Worm (Caenorhabditis elegans) whole organism, dauer: ENCODE results near the gene W09G12.6.
"Not testable (repeated sequence)": the region's sequence is repeated elsewhere in the genome, so short reads cannot be mapped to it uniquely, and the experiment has no call there.

ENCODE experiments used
- unc-62 ChIP-seq: sonication (generic microtip); optimal IDR thresholded peaks from 2 replicates; lab custom pipeline; 2017; ENCODE audit warnings: missing biosample characterization, missing genetic modification reagents, missing genetic modification characterization

The W09G12.6 gene

ce11 chrIV:1231589-1231988, at the start of gene W09G12.6:
Gene W09G12.6 (plus strand): TSS chrIV:1231889.
- TF ChIP-seq unc-62 = no peak

DNA sequence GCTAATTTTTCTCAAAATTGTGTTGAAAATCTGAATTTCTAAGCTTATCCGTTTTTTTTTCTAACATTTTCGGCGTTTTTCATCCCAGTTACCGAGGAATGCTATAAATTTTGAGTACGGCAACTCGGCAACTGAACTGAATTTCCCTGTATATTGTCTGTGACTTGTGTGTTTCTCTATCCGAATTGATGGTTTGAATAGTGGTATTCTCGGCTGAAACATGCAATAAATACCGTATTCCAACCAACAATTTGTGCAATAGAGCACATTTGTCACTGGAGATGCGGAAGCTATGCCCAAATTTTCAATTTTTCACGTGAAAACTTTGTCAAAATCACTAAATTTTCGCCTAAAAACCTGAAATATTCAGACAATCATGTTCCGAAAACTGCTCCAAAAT, 49.4 kb upstream of the W09G12.6 start, which contains the start of gene rmif-2:
TSS of gene rmif-2 (plus strand) at position 301 of the 400 bp plus-strand sequence.
- TF ChIP-seq unc-62 = not testable (repeated sequence)

DNA sequence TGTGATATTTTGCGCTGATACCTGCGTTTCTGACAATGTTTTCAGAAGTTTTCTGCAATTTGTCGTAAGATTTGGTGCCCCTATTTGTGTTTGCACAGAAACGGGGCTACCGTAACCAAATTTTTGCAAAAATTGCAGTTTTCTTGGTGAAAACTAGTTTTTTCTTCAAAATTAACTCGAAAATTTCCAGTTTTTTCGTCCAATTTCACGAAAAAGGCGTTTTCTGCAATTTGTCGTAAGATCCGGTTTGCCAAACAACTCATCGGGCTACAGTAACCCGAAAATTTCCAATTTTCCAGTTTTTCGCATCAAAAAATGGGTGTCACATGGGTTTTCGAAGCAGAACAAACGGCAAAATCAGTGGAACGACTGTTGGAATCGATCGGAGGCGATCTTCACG, 44.2 kb upstream of the W09G12.6 start, which contains the start of gene mdt-20:
TSS of gene mdt-20 (plus strand) at position 301 of the 400 bp plus-strand sequence.
- not testable (repeated sequence) for TF ChIP-seq unc-62

ce11 chrIV:1192765-1193164, 38.9 kb upstream of the W09G12.6 start, which contains the start of gene spl-3:
Gene spl-3 (plus strand): TSS chrIV:1193065.
- TF ChIP-seq unc-62 = no peak

DNA sequence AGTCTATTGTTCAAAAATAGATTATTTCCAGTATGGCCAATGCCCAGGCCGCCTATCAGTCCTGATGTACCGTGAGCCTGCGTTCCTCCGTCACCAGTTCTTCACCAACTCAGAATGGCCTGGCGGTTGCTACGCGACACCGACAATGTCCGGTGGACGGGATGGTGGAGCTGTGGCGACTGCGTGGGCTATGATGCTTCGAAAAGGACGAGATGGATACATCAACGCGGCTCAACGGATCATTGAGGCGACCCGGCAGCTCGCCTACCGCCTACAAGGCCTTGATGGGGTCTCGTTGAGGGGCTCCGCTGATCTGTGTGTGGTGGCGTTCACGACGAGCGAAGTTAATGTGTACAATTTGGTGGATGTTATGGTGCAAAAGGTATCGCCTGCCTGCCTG, 32.2 kb upstream of the W09G12.6 start:
- TF ChIP-seq unc-62 = no peak

ce11 chrIV:1204870-1205269, 26.8 kb upstream of the W09G12.6 start, which contains the start of gene dsl-2:
Gene dsl-2 (minus strand): TSS chrIV:1204970.
- no peak for TF ChIP-seq unc-62

DNA sequence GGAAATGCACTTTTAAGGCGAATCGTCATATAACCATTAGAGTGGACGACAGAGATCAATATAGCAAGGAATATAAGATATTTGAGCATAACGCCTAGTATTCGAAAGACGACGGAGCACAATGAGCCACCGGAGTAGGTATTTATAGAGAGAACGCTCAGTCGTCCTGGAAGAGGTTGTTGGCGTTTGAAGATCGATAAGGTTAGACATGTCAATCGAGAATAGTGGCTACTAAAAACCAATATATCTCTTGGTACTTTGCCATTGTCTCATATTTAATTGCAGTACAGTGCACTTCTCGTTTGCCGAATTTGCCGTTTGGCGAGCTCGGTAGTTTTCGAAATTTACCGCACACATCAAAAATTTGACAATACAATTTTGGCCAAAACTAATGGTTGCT, 23.7 kb upstream of the W09G12.6 start, which contains the start of gene dsl-1:
TSS of gene dsl-1 (minus strand) at position 101 of the 400 bp plus-strand sequence.
- TF ChIP-seq unc-62 = no peak

ce11 chrIV:1209320-1209719, 22.4 kb upstream of the W09G12.6 start:
- no peak for TF ChIP-seq unc-62

- TF ChIP-seq unc-62 = no peak
These were observed 21.9 kb upstream of the W09G12.6 start for ce11 chrIV:1209813-1210212.

- no peak for TF ChIP-seq unc-62
These were observed 19.8 kb upstream of the W09G12.6 start for ce11 chrIV:1211902-1212301.

- TF ChIP-seq unc-62 = no peak
These were observed 19.3 kb upstream of the W09G12.6 start for ce11 chrIV:1212357-1212756.

DNA sequence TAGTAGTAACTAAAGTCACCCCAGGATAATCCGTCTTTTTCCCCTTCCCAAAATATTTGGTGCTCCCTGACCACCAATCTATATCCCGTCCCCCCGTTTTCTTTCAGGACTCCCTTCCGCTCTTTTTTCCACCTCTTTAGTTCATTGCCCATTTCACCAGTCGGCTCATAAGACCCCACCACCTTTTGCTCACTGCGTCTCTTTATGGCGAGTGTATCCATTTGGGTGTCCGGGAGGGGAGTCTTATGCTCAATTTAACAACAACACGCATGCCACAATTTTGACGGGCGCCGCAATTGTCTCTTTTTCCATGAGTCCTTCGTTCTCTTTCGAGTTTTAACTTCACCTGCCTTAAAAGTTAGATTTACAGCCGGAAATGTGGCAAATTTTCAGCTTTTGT, 18.5 kb upstream of the W09G12.6 start:
- TF ChIP-seq unc-62 = no peak

ce11 chrIV:1215536-1215935, 16.2 kb upstream of the W09G12.6 start:
- TF ChIP-seq unc-62 = no peak

DNA sequence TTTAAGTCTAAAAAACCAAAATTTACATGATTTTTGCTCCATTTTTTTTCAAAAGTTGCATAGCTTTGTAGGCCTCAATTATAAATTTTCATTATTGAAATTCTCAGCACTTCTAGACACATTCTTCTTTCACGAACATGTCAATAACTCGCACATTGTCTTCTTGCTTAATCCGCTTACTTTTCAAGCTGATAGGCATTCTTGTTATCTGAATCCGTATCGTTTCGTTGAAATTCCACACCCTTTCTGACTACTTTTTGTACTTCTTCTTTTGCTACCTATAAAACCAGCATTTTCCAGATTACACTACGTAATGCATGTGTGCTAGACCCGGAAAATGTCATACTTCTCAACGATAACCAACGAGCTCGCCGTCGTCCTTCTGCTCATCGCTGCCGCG, 15.4 kb upstream of the W09G12.6 start, which contains the start of gene W09G12.9:
TSS of gene W09G12.9 (plus strand) at position 301 of the 400 bp plus-strand sequence.
- no peak for TF ChIP-seq unc-62

DNA sequence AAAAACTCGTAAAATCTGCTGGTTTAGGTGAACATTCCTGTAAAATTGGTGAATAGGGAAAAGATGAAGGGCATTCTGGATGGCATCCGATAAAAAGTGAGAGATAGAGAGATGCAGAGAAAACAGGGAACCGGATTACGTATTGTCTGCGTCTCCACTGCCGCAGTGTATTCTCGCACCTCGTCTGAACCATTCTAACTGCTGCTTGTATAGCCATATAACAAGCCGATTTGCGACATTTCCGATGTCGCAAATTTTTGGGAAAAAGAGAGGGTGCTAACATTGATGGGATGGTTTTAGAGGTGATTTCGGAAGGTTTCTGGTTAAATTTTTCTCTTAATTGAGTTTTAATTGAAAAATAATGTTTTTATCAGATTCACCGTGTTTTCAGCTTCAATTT, 10.5 kb upstream of the W09G12.6 start, which contains the start of gene W09G12.10:
TSS of gene W09G12.10 (minus strand) at position 121 of the 400 bp plus-strand sequence.
- no peak for TF ChIP-seq unc-62

DNA sequence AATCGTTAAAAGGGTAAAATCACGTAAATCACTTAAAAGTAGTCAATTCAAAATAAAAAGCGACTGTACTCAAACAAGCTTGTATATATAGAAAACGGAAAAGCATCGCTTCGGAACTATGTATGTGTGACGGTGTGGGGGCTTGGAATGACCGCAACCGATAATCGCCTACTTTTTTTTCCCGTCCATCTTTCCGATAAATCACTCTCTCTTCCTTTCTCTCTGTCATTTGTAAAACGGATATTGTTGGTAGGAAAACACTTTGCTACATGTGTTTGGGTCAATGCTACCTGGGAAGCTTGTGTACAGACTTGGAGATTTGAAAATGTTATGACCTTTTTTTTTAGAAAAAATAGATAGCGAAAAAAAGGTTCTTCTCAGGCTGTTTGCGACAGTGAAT, 6.9 kb upstream of the W09G12.6 start:
- TF ChIP-seq unc-62 = no peak

ce11 chrIV:1225596-1226232, 6.0 kb upstream of the W09G12.6 start, which contains the start of gene W09G12.8:
Gene W09G12.8 (plus strand): TSS chrIV:1226182.
- TF ChIP-seq unc-62 = no peak

DNA sequence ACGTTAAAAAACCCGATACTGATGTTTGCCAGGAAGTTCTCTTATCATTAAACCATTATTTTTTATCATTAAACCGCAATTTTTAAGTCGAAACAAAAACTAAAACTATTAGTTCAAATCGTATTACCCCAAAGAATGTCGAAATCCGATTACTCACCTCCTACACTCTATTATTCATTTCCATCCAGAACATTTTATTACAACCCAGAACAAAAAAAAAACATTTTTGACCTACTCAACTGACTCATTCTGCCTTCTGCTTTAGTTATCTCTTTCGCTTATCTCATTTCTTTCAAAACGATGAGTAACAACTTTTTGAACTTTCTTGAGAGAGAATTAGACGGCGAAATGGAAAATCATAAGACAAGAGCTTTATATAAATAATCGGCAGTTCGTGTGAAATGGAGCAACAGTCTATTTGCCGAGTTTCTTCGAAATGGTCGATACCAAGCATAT, 3.0 kb upstream of the W09G12.6 start, which contains the start of gene W09G12.7:
TSS of gene W09G12.7 (plus strand) at position 406 of the 456 bp plus-strand sequence.
- TF ChIP-seq unc-62 = no peak
